Worm (Caenorhabditis elegans) whole organism, L3 larva: Measurements from ENCODE around the gene sre-44.
A peak's percentile ranks its signal among the peaks of the same experiment; 100 is the strongest.

Experiments used
- ZK546.5 ChIP-seq: sonication (generic microtip); optimal IDR thresholded peaks from 2 replicates; lab custom pipeline; 2017; ENCODE audit warnings: missing biosample characterization, missing genetic modification characterization
- eor-1 ChIP-seq, 2 experiments: fragments of 150-350 bp; optimal IDR thresholded peaks; 2 replicates each; lab custom pipeline; 2014 to 2018; ENCODE audit warnings: missing biosample characterization in 2 of 2, missing genetic modification characterization in 2 of 2
- nhr-237 ChIP-seq: fragments of 150-350 bp; optimal IDR thresholded peaks from 2 replicates; lab custom pipeline; 2014; ENCODE audit warnings: missing biosample characterization, missing genetic modification characterization
- nhr-25 ChIP-seq: sonication (generic microtip); optimal IDR thresholded peaks from 2 replicates; lab custom pipeline; 2017; ENCODE audit warnings: missing biosample characterization, missing genetic modification characterization
- nhr-76 ChIP-seq: fragments of 150-350 bp; sonication (generic microtip); optimal IDR thresholded peaks from 5 replicates; lab custom pipeline; 2014; ENCODE audit warnings: missing biosample characterization, missing genetic modification characterization
- pha-4 ChIP-seq: fragments of 150-350 bp; optimal IDR thresholded peaks from 2 replicates; lab custom pipeline; 2014; ENCODE audit warnings: missing biosample characterization, missing genetic modification reagents, missing genetic modification characterization
- pqm-1 ChIP-seq: fragments of 150-350 bp; optimal IDR thresholded peaks from 2 replicates; lab custom pipeline; 2017; ENCODE audit warnings: missing biosample characterization, missing genetic modification characterization, inconsistent platforms
- skn-1 ChIP-seq: fragments of 150-350 bp; optimal IDR thresholded peaks from 2 replicates; lab custom pipeline; 2014; ENCODE audit warnings: missing biosample characterization, missing genetic modification characterization
- unc-62 ChIP-seq: fragments of 150-350 bp; sonication (generic microtip); optimal IDR thresholded peaks from 4 replicates; lab custom pipeline; 2014; ENCODE audit warnings: missing biosample characterization, missing genetic modification reagents, missing genetic modification characterization
- zag-1 ChIP-seq: fragments of 150-350 bp; optimal IDR thresholded peaks from 2 replicates; lab custom pipeline; 2014; ENCODE audit warnings: missing biosample characterization, missing genetic modification characterization
- ztf-11 ChIP-seq: fragments of 150-350 bp; optimal IDR thresholded peaks from 2 replicates; lab custom pipeline; 2014; ENCODE audit warnings: missing biosample characterization, missing genetic modification characterization

DNA sequence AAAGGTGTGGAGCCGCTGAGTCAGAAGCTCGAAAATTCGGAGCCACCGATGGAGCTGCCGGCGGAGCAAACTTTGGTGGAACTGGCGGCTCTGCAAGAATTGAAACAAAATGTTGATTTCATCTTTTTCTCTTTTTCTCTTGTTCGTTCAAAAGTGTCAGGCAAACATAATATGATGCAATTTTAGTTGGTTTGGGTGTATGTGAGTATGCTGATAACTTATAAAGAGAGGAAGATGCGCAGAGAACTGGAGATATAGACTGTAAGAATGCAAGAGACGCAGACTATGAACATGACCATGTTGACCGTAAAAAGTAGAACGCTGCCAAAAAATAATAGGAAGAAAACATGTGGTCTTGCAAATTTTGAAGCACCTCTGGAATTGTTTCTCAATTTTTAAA is 4.7 kb downstream of the sre-44 start:
- TF ChIP-seq pqm-1 (tag; lab: Kevin White, UChicago) (peak; percentile 78), ZK546.5 (tag; lab: Kevin White, UChicago) (no peak), ztf-11 (tag; lab: Kevin White, UChicago) (no peak), nhr-237 (tag; lab: Kevin White, UChicago) (no peak), nhr-76 (no peak), eor-1 (tag; optimal IDR thresholded peaks at IDR 0.05; lab: Kevin White, UChicago) (no peak), nhr-25 (tag; lab: Kevin White, UChicago) (no peak), zag-1 (tag; lab: Kevin White, UChicago) (no peak), unc-62 (GFP tag; lab: Kevin White, UChicago) (no peak), skn-1 (tag; lab: Kevin White, UChicago) (no peak), pha-4 (tag; lab: Kevin White, UChicago) (peak; percentile 75)
